Worm (Caenorhabditis elegans): ENCODE data around the gene Y57G11C.5.

Y57G11C.5 gene

DNA sequence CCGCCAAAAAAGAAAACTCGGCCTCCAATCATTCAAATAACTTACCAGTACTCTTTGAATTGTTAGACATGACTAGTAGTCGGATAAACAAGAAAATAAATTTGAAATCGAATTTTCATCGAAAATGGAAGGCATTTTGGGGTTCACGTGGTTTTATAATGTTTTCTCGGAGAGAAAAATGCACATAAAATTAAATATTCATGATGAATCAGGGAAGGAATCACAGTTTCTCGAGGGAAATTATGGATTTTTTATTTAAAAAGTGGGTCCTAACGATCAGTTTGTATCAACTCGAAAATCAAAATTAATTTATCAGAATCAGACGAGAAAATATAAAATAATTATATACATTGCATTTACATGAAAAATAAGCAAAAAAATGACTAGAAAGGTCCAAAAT, at the start of gene Y57G11C.5:
Gene Y57G11C.5 (minus strand): TSS at position 101 of the 400 bp plus-strand sequence.
- no peak for TF ChIP-seq unc-62 (GFP tag; optimal IDR thresholded peaks at IDR 0.05)

ce11 chrIV:14806903-14807302, 41.7 kb upstream of the Y57G11C.5 start, which contains the start of gene oig-5:
TSS of gene oig-5 (plus strand) at chrIV:14807203.
- no peak for TF ChIP-seq unc-62 (GFP tag; optimal IDR thresholded peaks at IDR 0.05)

DNA sequence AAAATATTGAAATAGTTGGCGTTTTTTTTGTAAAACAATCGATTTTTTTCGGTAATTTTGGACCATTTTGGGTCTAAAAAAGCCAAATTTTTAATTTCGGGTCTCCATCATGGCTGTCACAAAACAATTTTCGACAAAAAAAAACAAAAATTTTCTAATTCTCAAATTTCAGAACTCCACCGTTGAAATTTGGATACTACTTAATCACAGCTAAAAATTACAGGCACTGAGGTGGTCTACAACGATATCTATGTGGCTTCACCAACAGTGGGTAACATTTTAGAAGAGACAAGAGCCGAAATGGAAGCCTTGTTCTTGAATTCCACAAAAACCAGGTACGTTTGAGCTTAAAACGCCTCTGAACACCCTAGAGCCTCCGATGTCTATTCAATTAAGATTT, 37.1 kb upstream of the Y57G11C.5 start, which contains the start of gene Y57G11C.1142:
Gene Y57G11C.1142 (plus strand): TSS at position 301 of the 400 bp plus-strand sequence.
- no peak for TF ChIP-seq unc-62 (GFP tag; optimal IDR thresholded peaks at IDR 0.05)

DNA sequence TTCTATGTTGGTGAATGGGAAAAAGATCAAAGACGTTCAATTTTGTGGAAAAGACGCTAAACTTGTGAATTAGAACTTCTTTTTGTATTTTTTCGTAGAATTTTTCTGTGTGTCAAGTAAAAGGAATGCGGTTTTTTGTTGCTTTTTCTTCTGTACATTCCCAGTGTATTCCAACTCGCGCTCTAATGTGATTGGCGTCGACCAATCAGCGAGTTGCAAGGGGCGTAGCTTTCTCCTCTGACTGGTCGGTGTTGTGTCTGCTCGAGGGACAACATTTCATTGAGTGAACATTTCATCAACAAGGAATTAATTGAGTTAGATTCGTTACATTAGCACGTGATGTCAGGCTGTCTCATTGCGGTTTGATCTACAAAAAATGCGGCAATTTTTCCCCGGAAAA, 35.7 kb upstream of the Y57G11C.5 start:
- no peak for TF ChIP-seq unc-62 (GFP tag; optimal IDR thresholded peaks at IDR 0.05)

- no peak for TF ChIP-seq unc-62 (GFP tag; optimal IDR thresholded peaks at IDR 0.05)
Observed at ce11 chrIV:14799186-14799585, 34.0 kb upstream of the Y57G11C.5 start, which contains the start of gene Y57G11C.14. TSS of gene Y57G11C.14 (plus strand) at chrIV:14799311.

ce11 chrIV:14797849-14798248, 32.6 kb upstream of the Y57G11C.5 start, which contains the start of gene arl-8:
TSS of gene arl-8 (plus strand) at chrIV:14798149.
- no peak for TF ChIP-seq unc-62 (GFP tag; optimal IDR thresholded peaks at IDR 0.05)

DNA sequence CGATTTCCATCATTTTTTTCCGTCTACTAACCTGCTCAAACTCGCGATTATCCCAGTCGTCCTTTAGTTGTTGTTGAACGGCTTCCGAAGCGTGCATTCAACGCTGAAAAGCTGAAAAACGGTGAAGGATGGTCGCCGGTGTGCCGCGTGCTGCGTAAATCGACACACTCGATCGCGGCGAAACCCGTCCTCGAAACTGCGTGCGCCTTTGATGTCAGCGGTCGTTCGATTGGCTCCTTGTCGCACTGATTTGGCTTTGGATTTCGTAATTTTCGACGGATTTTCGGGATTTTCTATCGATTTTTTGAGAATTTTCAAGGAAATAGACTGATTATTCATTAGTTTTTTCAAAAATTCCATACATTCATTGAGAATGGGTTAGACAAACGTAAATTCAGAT, 32.1 kb upstream of the Y57G11C.5 start, which contains the start of the genes Y57G11C.1147 and nuo-3:
Gene Y57G11C.1147 (minus strand): TSS at position 161 of the 400 bp plus-strand sequence.
Gene nuo-3 (minus strand): TSS at position 191 of the 400 bp plus-strand sequence.
- no peak for TF ChIP-seq unc-62 (GFP tag; optimal IDR thresholded peaks at IDR 0.05)

- no peak for TF ChIP-seq unc-62 (GFP tag; optimal IDR thresholded peaks at IDR 0.05)
Observed at ce11 chrIV:14795918-14796488, 30.8 kb upstream of the Y57G11C.5 start, which contains the start of gene coq-3. TSS of gene coq-3 (minus strand) at chrIV:14796324.

- TF ChIP-seq unc-62 (GFP tag; optimal IDR thresholded peaks at IDR 0.05) = no peak
Observed at ce11 chrIV:14793900-14794624, 28.8 kb upstream of the Y57G11C.5 start.

DNA sequence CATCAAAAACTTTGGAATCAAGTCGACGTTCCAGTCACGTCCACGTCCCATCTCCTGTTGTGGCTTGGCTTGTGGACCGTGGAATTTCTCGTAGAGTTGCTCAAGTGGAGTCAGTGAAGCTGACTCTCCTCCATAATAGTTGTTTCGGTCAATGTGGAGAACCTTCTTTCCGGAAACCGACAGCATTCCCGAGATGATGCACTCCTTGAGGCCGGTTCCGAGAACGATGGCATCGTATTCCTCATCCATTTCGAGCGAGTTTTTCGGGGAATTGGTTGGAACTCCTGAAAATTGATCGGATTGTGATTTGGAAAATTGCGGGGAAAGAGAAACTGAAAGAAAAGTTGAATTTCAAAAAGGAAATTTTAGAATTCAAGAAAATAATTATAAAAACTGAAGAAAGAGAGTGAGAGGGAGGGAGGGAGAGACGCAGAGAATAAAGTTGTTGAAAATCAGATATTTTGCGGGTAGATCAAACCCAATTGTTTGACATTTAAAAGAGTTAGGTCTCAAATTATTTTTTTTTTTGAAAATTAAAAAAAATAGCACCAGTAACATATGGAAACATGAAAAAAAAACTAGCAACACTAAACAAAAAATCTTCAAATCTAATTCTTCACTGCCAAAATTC, 27.5 kb upstream of the Y57G11C.5 start, which contains the start of gene gdi-1:
Gene gdi-1 (minus strand): TSS at position 286 of the 631 bp plus-strand sequence.
- no peak for TF ChIP-seq unc-62 (GFP tag; optimal IDR thresholded peaks at IDR 0.05)

- no peak for TF ChIP-seq unc-62 (GFP tag; optimal IDR thresholded peaks at IDR 0.05)
Observed at ce11 chrIV:14790579-14790978, 25.3 kb upstream of the Y57G11C.5 start.

DNA sequence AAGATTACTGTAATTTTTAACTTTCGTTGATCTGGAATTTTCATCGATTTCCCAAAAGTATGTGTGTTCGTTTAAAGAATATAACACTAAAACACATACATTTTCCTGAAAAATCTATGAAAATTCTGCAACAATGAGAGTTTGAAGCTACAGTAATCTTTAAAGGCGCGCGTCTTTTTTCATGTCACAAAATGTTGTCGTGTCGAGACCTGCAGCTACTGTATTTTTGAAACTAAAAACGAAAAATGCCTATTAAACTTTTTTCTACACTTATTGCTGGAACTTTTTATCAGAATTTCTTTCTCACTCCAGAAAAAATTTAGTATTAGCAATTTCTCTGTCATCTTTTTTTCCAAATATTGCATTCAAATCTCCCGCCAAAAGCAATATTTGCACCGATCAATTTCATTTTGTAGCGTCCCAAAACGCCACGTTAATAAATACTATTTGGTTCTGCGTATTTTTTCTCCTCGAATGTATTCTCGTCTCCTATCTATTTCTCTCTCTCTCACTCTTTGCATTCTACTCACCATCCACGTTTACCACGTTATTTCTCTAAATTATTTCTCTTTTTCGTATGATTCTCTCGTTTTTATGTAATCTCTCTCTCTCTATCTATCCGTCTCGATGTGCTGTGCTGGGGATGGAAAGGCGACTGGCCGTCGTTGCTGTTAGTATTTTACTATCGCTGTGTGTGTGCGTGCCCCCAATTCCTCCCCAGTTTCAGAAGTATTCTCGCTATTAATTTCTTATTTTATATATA, 21.3 kb upstream of the Y57G11C.5 start, which contains the start of gene melo-1:
Gene melo-1 (plus strand): TSS at position 658 of the 763 bp plus-strand sequence.
- no peak for TF ChIP-seq unc-62 (GFP tag; optimal IDR thresholded peaks at IDR 0.05)

ce11 chrIV:14784481-14784880, 19.2 kb upstream of the Y57G11C.5 start, which contains the start of gene nlp-56:
TSS of gene nlp-56 (minus strand) at chrIV:14784737.
- TF ChIP-seq unc-62 (GFP tag; optimal IDR thresholded peaks at IDR 0.05) = no peak

- no peak for TF ChIP-seq unc-62 (GFP tag; optimal IDR thresholded peaks at IDR 0.05)
Observed at ce11 chrIV:14782211-14782610, 17.0 kb upstream of the Y57G11C.5 start, which contains the start of gene Y57G11C.1130. TSS of gene Y57G11C.1130 (plus strand) at chrIV:14782511.

ce11 chrIV:14781537-14781936, 16.3 kb upstream of the Y57G11C.5 start, which contains the start of gene Y57G11C.8:
TSS of gene Y57G11C.8 (plus strand) at chrIV:14781837.
- TF ChIP-seq unc-62 (GFP tag; optimal IDR thresholded peaks at IDR 0.05) = no peak
